1 fruit fly cellular context compared by ENCODE assay signal in genomic region chr2L:4080768-4081167, dm6.
A peak's percentile ranks its signal among the peaks of the same experiment; 100 is the strongest.
TF ChIP-seq lines count a peak whose summit lies in the region.

No protein-coding gene starts in this region.

TF ChIP-seq in whole organism, embryonic, 481 proteins besides CTCF, POLR2A, EP300 and RAD21 (continued from another document and continues in another):
- TF ChIP-seq seq (GFP tag; IDR thresholded peaks at IDR 0.05; lab: Robert Waterston, UW), result peak; percentile 88
- no peak for TF ChIP-seq D (optimal IDR thresholded peaks at IDR 0.05; lab: Kevin White, UChicago)
- peak; percentile 37 for TF ChIP-seq D (GFP tag; optimal IDR thresholded peaks at IDR 0.05; lab: Kevin White, UChicago)
- peak; percentile 42 for TF ChIP-seq oc (tag; optimal IDR thresholded peaks at IDR 0.05; lab: Kevin White, UChicago)
- TF ChIP-seq mam (GFP tag; optimal IDR thresholded peaks at IDR 0.05; lab: Kevin White, UChicago), result peak; percentile 62
- TF ChIP-seq Nf-YB (GFP tag; optimal IDR thresholded peaks at IDR 0.05; lab: Kevin White, UChicago), result peak; percentile 17
- TF ChIP-seq sob (GFP tag; IDR thresholded peaks at IDR 0.05; lab: Robert Waterston, UW), result peak; percentile 88
- TF ChIP-seq CG4707 (GFP tag; optimal IDR thresholded peaks at IDR 0.05; lab: Kevin White, UChicago), result peak; percentile 57
- TF ChIP-seq Jarid2 (GFP tag; optimal IDR thresholded peaks at IDR 0.05; lab: Kevin White, UChicago), result peak; percentile 10
- peak; percentile 48 for TF ChIP-seq CG17829 (tag; optimal IDR thresholded peaks at IDR 0.05; lab: Kevin White, UChicago)
- no peak for TF ChIP-seq CG7271 (tag; optimal IDR thresholded peaks at IDR 0.05; lab: Kevin White, UChicago)
- peak; percentile 60 for TF ChIP-seq HHEX (GFP tag; optimal IDR thresholded peaks at IDR 0.05; lab: Kevin White, UChicago)
- peak; percentile 60 for TF ChIP-seq CG10959 (GFP tag; IDR thresholded peaks at IDR 0.05; lab: Robert Waterston, UW)
- TF ChIP-seq D19B (GFP tag; optimal IDR thresholded peaks at IDR 0.05; lab: Kevin White, UChicago), result no peak
- TF ChIP-seq Mes4 (GFP tag; optimal IDR thresholded peaks at IDR 0.05; lab: Kevin White, UChicago), result peak; percentile 34
- TF ChIP-seq pzg (GFP tag; optimal IDR thresholded peaks at IDR 0.05; lab: Kevin White, UChicago), result no peak
- TF ChIP-seq CG2889 (GFP tag; IDR thresholded peaks at IDR 0.05; lab: Robert Waterston, UW), result peak; percentile 80
- TF ChIP-seq Dbx (GFP tag; IDR thresholded peaks at IDR 0.05; lab: Robert Waterston, UW), result peak; percentile 61; the same call in 2 of the 3 replicates
- TF ChIP-seq Aef1 (GFP tag; IDR thresholded peaks at IDR 0.05; lab: Robert Waterston, UW), result peak; percentile 86
- no peak for TF ChIP-seq yki (optimal IDR thresholded peaks at IDR 0.05; lab: Kevin White, UChicago)
- TF ChIP-seq CG7556 (GFP tag; optimal IDR thresholded peaks at IDR 0.05; lab: Kevin White, UChicago), result peak; percentile 66
- peak; percentile 23 for TF ChIP-seq CG31388 (GFP tag; optimal IDR thresholded peaks at IDR 0.05; lab: Kevin White, UChicago)
- TF ChIP-seq Dip3 (GFP tag; optimal IDR thresholded peaks at IDR 0.05; lab: Kevin White, UChicago), result no peak
- no peak; the same call in 2 of the 3 replicates for TF ChIP-seq C15 (GFP tag; IDR thresholded peaks at IDR 0.05; lab: Robert Waterston, UW)
- peak; percentile 82 to 90 for TF ChIP-seq chif (GFP tag; optimal IDR thresholded peaks at IDR 0.05; lab: Kevin White, UChicago)
- peak; percentile 89 for TF ChIP-seq CG15269 (tag; optimal IDR thresholded peaks at IDR 0.05; lab: Kevin White, UChicago)
- peak; percentile 69 for TF ChIP-seq klu (GFP tag; IDR thresholded peaks at IDR 0.05; lab: Robert Waterston, UW)
- no peak; the same call in none of the 2 replicates for TF ChIP-seq CG31441 (GFP tag; IDR thresholded peaks at IDR 0.05; lab: Robert Waterston, UW)
- TF ChIP-seq danr (GFP tag; IDR thresholded peaks at IDR 0.05; lab: Robert Waterston, UW), result peak; percentile 64; the same call in 1 of the 2 replicates
- TF ChIP-seq CG11085 (GFP tag; IDR thresholded peaks at IDR 0.05; lab: Robert Waterston, UW), result peak; percentile 38; the same call in 1 of the 2 replicates
- peak; percentile 63; the same call in 1 of the 3 replicates for TF ChIP-seq CG3726 (GFP tag; IDR thresholded peaks at IDR 0.05; lab: Robert Waterston, UW)
- no peak for TF ChIP-seq Ets97D (GFP tag; optimal IDR thresholded peaks at IDR 0.05; lab: Kevin White, UChicago)
- TF ChIP-seq tin (GFP tag; optimal IDR thresholded peaks at IDR 0.05; lab: Kevin White, UChicago), result peak; percentile 47
- peak; percentile 79 for TF ChIP-seq unpg (GFP tag; optimal IDR thresholded peaks at IDR 0.05; lab: Kevin White, UChicago)
- TF ChIP-seq Sry-δ (GFP tag; optimal IDR thresholded peaks at IDR 0.05; lab: Kevin White, UChicago), result peak; percentile 26
- TF ChIP-seq dysf (GFP tag; IDR thresholded peaks at IDR 0.05; lab: Robert Waterston, UW), result peak; percentile 93
- no peak for TF ChIP-seq CG8290 (GFP tag; optimal IDR thresholded peaks at IDR 0.05; lab: Kevin White, UChicago)
- peak in 1 of 2 experiments; percentile 17 for TF ChIP-seq CG8290 (tag; optimal IDR thresholded peaks at IDR 0.05; lab: Kevin White, UChicago)
- peak; percentile 89 for TF ChIP-seq CG11456 (GFP tag; IDR thresholded peaks at IDR 0.05; lab: Robert Waterston, UW)
- TF ChIP-seq ab (GFP tag; optimal IDR thresholded peaks at IDR 0.05; lab: Kevin White, UChicago), result peak; percentile 59
- TF ChIP-seq ro (GFP tag; IDR thresholded peaks at IDR 0.05; lab: Robert Waterston, UW), result peak; percentile 82
- peak; percentile 44 for TF ChIP-seq da (GFP tag; optimal IDR thresholded peaks at IDR 0.05; lab: Kevin White, UChicago)
- peak; percentile 74 for TF ChIP-seq Vsx1 (GFP tag; optimal IDR thresholded peaks at IDR 0.05; lab: Kevin White, UChicago)
- TF ChIP-seq pum (GFP tag; optimal IDR thresholded peaks at IDR 0.05; lab: Kevin White, UChicago), result peak; percentile 64
- TF ChIP-seq HLHmδ (GFP tag; optimal IDR thresholded peaks at IDR 0.05; lab: Kevin White, UChicago), result no peak
- peak; percentile 33 for TF ChIP-seq CG18764 (GFP tag; optimal IDR thresholded peaks at IDR 0.05; lab: Kevin White, UChicago)
- TF ChIP-seq CG9797 (GFP tag; optimal IDR thresholded peaks at IDR 0.05; lab: Kevin White, UChicago), result no peak
- TF ChIP-seq pita (GFP tag; optimal IDR thresholded peaks at IDR 0.05; lab: Kevin White, UChicago), result no peak
- peak; percentile 85 for TF ChIP-seq so (GFP tag; IDR thresholded peaks at IDR 0.05; lab: Robert Waterston, UW)
- 0 out of 2 replicates have a peak, but pooled peaks have one; percentile 6 for TF ChIP-seq Dip2 (GFP tag; IDR thresholded peaks at IDR 0.05; lab: Robert Waterston, UW)
- TF ChIP-seq bsh (GFP tag; optimal IDR thresholded peaks at IDR 0.05; lab: Kevin White, UChicago), result peak in 1 of 2 experiments; percentile 55
- peak; percentile 65 for TF ChIP-seq CG9817 (tag; optimal IDR thresholded peaks at IDR 0.05; lab: Kevin White, UChicago)
- TF ChIP-seq Max (GFP tag; optimal IDR thresholded peaks at IDR 0.05; lab: Kevin White, UChicago), result no peak
- peak; percentile 84 for TF ChIP-seq CG8944 (GFP tag; optimal IDR thresholded peaks at IDR 0.05; lab: Kevin White, UChicago)
- peak; percentile 76 for TF ChIP-seq CG4730 (GFP tag; IDR thresholded peaks at IDR 0.05; lab: Robert Waterston, UW)
- TF ChIP-seq ranshi (GFP tag; IDR thresholded peaks at IDR 0.05; lab: Robert Waterston, UW), result peak; percentile 83
- peak; percentile 92 for TF ChIP-seq CG14441 (GFP tag; IDR thresholded peaks at IDR 0.05; lab: Robert Waterston, UW)
- peak; percentile 65 for TF ChIP-seq CG11398 (GFP tag; optimal IDR thresholded peaks at IDR 0.05; lab: Kevin White, UChicago)
- TF ChIP-seq CG10366 (GFP tag; IDR thresholded peaks at IDR 0.05; lab: Robert Waterston, UW), result peak; percentile 85
- TF ChIP-seq Rfx (GFP tag; IDR thresholded peaks at IDR 0.05; lab: Robert Waterston, UW), result peak; percentile 89
- TF ChIP-seq CG11504 (tag; optimal IDR thresholded peaks at IDR 0.05; lab: Kevin White, UChicago), result peak; percentile 80
- peak; percentile 61 for TF ChIP-seq shn (GFP tag; optimal IDR thresholded peaks at IDR 0.05; lab: Kevin White, UChicago)
- TF ChIP-seq Bgb (GFP tag; IDR thresholded peaks at IDR 0.05; lab: Robert Waterston, UW; ENCODE audit: partially characterized antibody), result no peak
- peak; percentile 39 for TF ChIP-seq CG4282 (GFP tag; optimal IDR thresholded peaks at IDR 0.05; lab: Kevin White, UChicago)
- TF ChIP-seq ase (GFP tag; IDR thresholded peaks at IDR 0.05; lab: Robert Waterston, UW), result peak; percentile 87
- peak in 1 of 3 experiments; percentile 36 for TF ChIP-seq lola (GFP tag; optimal IDR thresholded peaks at IDR 0.05; lab: Kevin White, UChicago)
- peak; percentile 66 for TF ChIP-seq CG12942 (GFP tag; optimal IDR thresholded peaks at IDR 0.05; lab: Kevin White, UChicago)
- TF ChIP-seq Oli (tag; optimal IDR thresholded peaks at IDR 0.05; lab: Kevin White, UChicago), result peak; percentile 81
- TF ChIP-seq ken (GFP tag; IDR thresholded peaks at IDR 0.05; lab: Robert Waterston, UW), result peak; percentile 69; the same call in 2 of the 3 replicates
- TF ChIP-seq CG11560 (tag; IDR thresholded peaks at IDR 0.05; lab: Robert Waterston, UW), result peak; percentile 65; the same call in 2 of the 3 replicates
- TF ChIP-seq bowl (GFP tag; IDR thresholded peaks at IDR 0.05; lab: Robert Waterston, UW), result peak; percentile 66; the same call in 1 of the 2 replicates
- peak; percentile 74 for TF ChIP-seq CG16863 (GFP tag; optimal IDR thresholded peaks at IDR 0.05; lab: Kevin White, UChicago)
- TF ChIP-seq CG13424 (tag; optimal IDR thresholded peaks at IDR 0.05; lab: Kevin White, UChicago), result peak; percentile 88
- TF ChIP-seq CG17385 (GFP tag; optimal IDR thresholded peaks at IDR 0.05; lab: Kevin White, UChicago), result peak; percentile 85
- TF ChIP-seq gem (tag; optimal IDR thresholded peaks at IDR 0.05; lab: Kevin White, UChicago), result peak; percentile 90
- no peak for TF ChIP-seq CG6854 (GFP tag; optimal IDR thresholded peaks at IDR 0.05; lab: Kevin White, UChicago)
- TF ChIP-seq Hmx (GFP tag; optimal IDR thresholded peaks at IDR 0.05; lab: Kevin White, UChicago), result no peak
- TF ChIP-seq nmo (GFP tag; optimal IDR thresholded peaks at IDR 0.05; lab: Kevin White, UChicago), result peak; percentile 72
- TF ChIP-seq CG12236 (GFP tag; optimal IDR thresholded peaks at IDR 0.05; lab: Kevin White, UChicago), result peak; percentile 55
- TF ChIP-seq crp (GFP tag; optimal IDR thresholded peaks at IDR 0.05; lab: Kevin White, UChicago), result no peak
- no peak for TF ChIP-seq Spps (tag; optimal IDR thresholded peaks at IDR 0.05; lab: Kevin White, UChicago)
- no peak for TF ChIP-seq nerfin-2 (GFP tag; IDR thresholded peaks at IDR 0.05; lab: Robert Waterston, UW; ENCODE audit: partially characterized antibody)
- peak; percentile 86 for TF ChIP-seq CG8089 (GFP tag; optimal IDR thresholded peaks at IDR 0.05; lab: Kevin White, UChicago)
- peak; percentile 14; the same call in 1 of the 2 replicates for TF ChIP-seq GATAe (GFP tag; conservative IDR thresholded peaks at IDR 0.05; lab: Robert Waterston, UW)
- peak; percentile 39 for TF ChIP-seq CG4854 (GFP tag; optimal IDR thresholded peaks at IDR 0.05; lab: Kevin White, UChicago)
- TF ChIP-seq vnd (GFP tag; IDR thresholded peaks at IDR 0.05; lab: Robert Waterston, UW; ENCODE audit: partially characterized antibody), result no peak
- no peak for TF ChIP-seq usp (GFP tag; optimal IDR thresholded peaks at IDR 0.05; lab: Kevin White, UChicago)
- TF ChIP-seq ara (GFP tag; IDR thresholded peaks at IDR 0.05; lab: Robert Waterston, UW), result peak; percentile 65
- no peak for TF ChIP-seq HLH4C (GFP tag; IDR thresholded peaks at IDR 0.05; lab: Robert Waterston, UW; ENCODE audit: partially characterized antibody)
- TF ChIP-seq MTF-1 (GFP tag; optimal IDR thresholded peaks at IDR 0.05; lab: Kevin White, UChicago; ENCODE audit: borderline replicate concordance), result no peak
- peak; percentile 75 for TF ChIP-seq Optix (GFP tag; IDR thresholded peaks at IDR 0.05; lab: Robert Waterston, UW)
- no peak for TF ChIP-seq lbe (GFP tag; optimal IDR thresholded peaks at IDR 0.05; lab: Kevin White, UChicago)
- TF ChIP-seq Atf-2 (GFP tag; optimal IDR thresholded peaks at IDR 0.05; lab: Kevin White, UChicago), result peak; percentile 66
- peak; percentile 67 for TF ChIP-seq gcm2 (GFP tag; optimal IDR thresholded peaks at IDR 0.05; lab: Kevin White, UChicago)
- peak; percentile 85 for TF ChIP-seq CG9609 (GFP tag; optimal IDR thresholded peaks at IDR 0.05; lab: Kevin White, UChicago)
- peak; percentile 80 for TF ChIP-seq sim (GFP tag; IDR thresholded peaks at IDR 0.05; lab: Robert Waterston, UW)
- TF ChIP-seq CG10209 (GFP tag; optimal IDR thresholded peaks at IDR 0.05; lab: Kevin White, UChicago), result peak; percentile 72
- TF ChIP-seq CG4404 (GFP tag; IDR thresholded peaks at IDR 0.05; lab: Robert Waterston, UW), result peak; percentile 57
- TF ChIP-seq abd-A (tag; optimal IDR thresholded peaks at IDR 0.05; lab: Kevin White, UChicago), result peak; percentile 73
- TF ChIP-seq Stat92E (GFP tag; optimal IDR thresholded peaks at IDR 0.05; lab: Kevin White, UChicago), result no peak
- no peak for TF ChIP-seq stwl (tag; optimal IDR thresholded peaks at IDR 0.05; lab: Kevin White, UChicago)
- TF ChIP-seq ac (GFP tag; optimal IDR thresholded peaks at IDR 0.05; lab: Kevin White, UChicago), result no peak
- peak; percentile 9 for TF ChIP-seq CG2202 (tag; optimal IDR thresholded peaks at IDR 0.05; lab: Kevin White, UChicago)
- TF ChIP-seq nerfin-1 (tag; optimal IDR thresholded peaks at IDR 0.05; lab: Kevin White, UChicago), result peak; percentile 32
- TF ChIP-seq CG9876 (GFP tag; optimal IDR thresholded peaks at IDR 0.05; lab: Kevin White, UChicago), result peak; percentile 76
- TF ChIP-seq CG13296 (GFP tag; optimal IDR thresholded peaks at IDR 0.05; lab: Kevin White, UChicago), result peak; percentile 64
- no peak for TF ChIP-seq CG34224 (GFP tag; IDR thresholded peaks at IDR 0.05; lab: Robert Waterston, UW; ENCODE audit: partially characterized antibody)
- peak; percentile 61 for TF ChIP-seq dimm (GFP tag; IDR thresholded peaks at IDR 0.05; lab: Robert Waterston, UW)
- peak; percentile 22 for TF ChIP-seq CG10267 (tag; optimal IDR thresholded peaks at IDR 0.05; lab: Kevin White, UChicago)
- TF ChIP-seq eve (GFP tag; optimal IDR thresholded peaks at IDR 0.05; lab: Kevin White, UChicago), result peak in 1 of 2 experiments; percentile 63
- TF ChIP-seq Poxn (GFP tag; IDR thresholded peaks at IDR 0.05; lab: Robert Waterston, UW), result no peak
- peak; percentile 66 for TF ChIP-seq lab (GFP tag; optimal IDR thresholded peaks at IDR 0.05; lab: Kevin White, UChicago)
- TF ChIP-seq CG9932 (GFP tag; IDR thresholded peaks at IDR 0.05; lab: Robert Waterston, UW), result peak; percentile 66
- TF ChIP-seq CG14014 (GFP tag; IDR thresholded peaks at IDR 0.05; lab: Robert Waterston, UW), result peak; percentile 84
- peak; percentile 35 for TF ChIP-seq caup (GFP tag; optimal IDR thresholded peaks at IDR 0.05; lab: Kevin White, UChicago; ENCODE audit: severe bottlenecking)
- peak; percentile 13 for TF ChIP-seq scrt (GFP tag; optimal IDR thresholded peaks at IDR 0.05; lab: Kevin White, UChicago)
- TF ChIP-seq CG6175 (GFP tag; IDR thresholded peaks at IDR 0.05; lab: Robert Waterston, UW), result peak; percentile 64; the same call in 1 of the 3 replicates
- no peak for TF ChIP-seq Dfd (GFP tag; optimal IDR thresholded peaks at IDR 0.05; lab: Kevin White, UChicago)
- TF ChIP-seq HmgD (GFP tag; optimal IDR thresholded peaks at IDR 0.05; lab: Kevin White, UChicago), result no peak
- peak; percentile 31 for TF ChIP-seq Dad (GFP tag; optimal IDR thresholded peaks at IDR 0.05; lab: Kevin White, UChicago)
- peak; percentile 91 for TF ChIP-seq Ada2b (GFP tag; IDR thresholded peaks at IDR 0.05; lab: Robert Waterston, UW)
- TF ChIP-seq crc (GFP tag; optimal IDR thresholded peaks at IDR 0.05; lab: Kevin White, UChicago), result no peak
- TF ChIP-seq ERR (GFP tag; optimal IDR thresholded peaks at IDR 0.05; lab: Kevin White, UChicago), result no peak
- TF ChIP-seq CG34422 (GFP tag; IDR thresholded peaks at IDR 0.05; lab: Robert Waterston, UW), result peak; percentile 75
- TF ChIP-seq CG7745 (tag; optimal IDR thresholded peaks at IDR 0.05; lab: Kevin White, UChicago), result no peak
- peak; percentile 78 for TF ChIP-seq gsb (GFP tag; IDR thresholded peaks at IDR 0.05; lab: Robert Waterston, UW)
- TF ChIP-seq hth (optimal IDR thresholded peaks at IDR 0.05; lab: Kevin White, UChicago), result no peak
- peak; percentile 75 for TF ChIP-seq NC2β (GFP tag; optimal IDR thresholded peaks at IDR 0.05; lab: Kevin White, UChicago)
- peak; percentile 39 for TF ChIP-seq Camta (GFP tag; optimal IDR thresholded peaks at IDR 0.05; lab: Kevin White, UChicago)
- TF ChIP-seq sd (tag; optimal IDR thresholded peaks at IDR 0.05; lab: Kevin White, UChicago), result peak; percentile 8
- TF ChIP-seq fru (optimal IDR thresholded peaks at IDR 0.05; lab: Kevin White, UChicago), result no peak
